Worm (Caenorhabditis elegans) whole organism, L4/young adult: Measurements from ENCODE around the gene srw-107.

Experiments used
- W03F9.2 ChIP-seq: fragments of 150-350 bp; optimal IDR thresholded peaks from 2 replicates; lab custom pipeline; 2014; ENCODE audit warnings: missing biosample characterization, missing genetic modification characterization
- dao-5 ChIP-seq: sonication (generic microtip); optimal IDR thresholded peaks from 2 replicates; lab custom pipeline; 2016; ENCODE audit warnings: missing genotype, missing genetic modification characterization, moderate library complexity, missing compliant biosample characterization
- him-1 ChIP-seq: sonication (generic microtip); optimal IDR thresholded peaks from 2 replicates; lab custom pipeline; 2016; ENCODE audit warnings: missing genotype, missing genetic modification reagents, missing genetic modification characterization, missing compliant biosample characterization

srw-107 gene

ce11 chrV:527602-528001 is 6.2 kb upstream of the srw-107 start, which contains the start of gene srw-108:
Gene srw-108, plus strand, starts transcription at chrV:527902.
- TF ChIP-seq him-1 = no peak
- TF ChIP-seq W03F9.2 (tag; lab: Kevin White, UChicago) = no peak
- TF ChIP-seq dao-5 (tag; lab: Kevin White, UChicago) = no peak

ce11 chrV:525040-525439 is 3.6 kb upstream of the srw-107 start, which contains the start of gene R11G11.16:
Gene R11G11.16, minus strand, starts transcription at chrV:525140.
- no peak for TF ChIP-seq him-1
- TF ChIP-seq W03F9.2 (tag; lab: Kevin White, UChicago) = no peak
- TF ChIP-seq dao-5 (tag; lab: Kevin White, UChicago) = no peak

- TF ChIP-seq him-1 = no peak
- TF ChIP-seq W03F9.2 (tag; lab: Kevin White, UChicago) = no peak
- no peak for TF ChIP-seq dao-5 (tag; lab: Kevin White, UChicago)
Measured at ce11 chrV:524058-524457, 2.6 kb upstream of the srw-107 start, which contains the start of gene lipl-3. Gene lipl-3, minus strand, starts transcription at chrV:524218.

DNA sequence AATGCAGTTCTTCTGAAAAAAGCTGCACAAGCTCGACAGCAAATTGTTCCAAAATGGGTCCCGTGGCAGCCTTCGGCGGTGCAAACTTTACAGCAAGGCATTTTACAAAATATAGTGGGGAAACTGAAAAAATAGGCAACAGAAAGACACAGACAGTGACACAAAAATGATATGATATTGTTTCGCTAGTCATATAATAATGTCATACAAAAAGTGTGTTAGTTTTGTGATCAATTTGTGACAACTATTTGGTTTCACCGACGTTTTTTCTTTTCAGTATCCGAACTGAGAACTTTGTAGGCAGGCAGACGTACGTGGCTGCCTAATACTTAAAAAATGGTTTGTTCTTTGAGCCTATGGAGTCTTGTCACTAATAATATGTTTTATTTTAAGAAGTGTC is 2.0 kb downstream of the srw-107 start, which contains the start of gene nhr-210:
Gene nhr-210, minus strand, starts transcription at position 101 of the 400 bp plus-strand sequence.
- TF ChIP-seq him-1 (no peak), W03F9.2 (tag; lab: Kevin White, UChicago) (no peak), dao-5 (tag; lab: Kevin White, UChicago) (no peak)

- TF ChIP-seq W03F9.2 (tag; lab: Kevin White, UChicago) (no peak), dao-5 (tag; lab: Kevin White, UChicago) (no peak), him-1 (no peak)
Measured at ce11 chrV:512420-512819, 9.0 kb downstream of the srw-107 start, which contains the start of gene srh-37. Gene srh-37, minus strand, starts transcription at chrV:512520.

DNA sequence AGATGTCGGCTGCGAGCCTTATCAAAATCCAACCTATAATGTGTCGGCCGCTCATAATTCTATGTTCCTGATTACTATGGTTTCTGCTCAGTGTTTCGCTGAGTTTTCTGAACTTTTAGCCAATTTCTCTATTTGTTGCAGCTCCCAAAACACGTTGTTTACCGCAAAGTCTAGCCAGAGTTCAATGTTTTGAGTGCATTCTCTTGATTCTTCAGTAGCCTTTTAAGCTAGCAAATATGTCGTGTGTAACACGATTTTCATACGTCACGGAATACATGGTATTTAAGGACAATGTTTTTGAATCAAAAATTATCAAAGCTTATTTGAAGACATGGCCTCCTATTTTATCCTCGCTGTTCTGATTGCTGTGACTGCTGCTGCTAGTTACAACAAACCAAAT is 16.2 kb downstream of the srw-107 start, which contains the start of gene srlf-19:
Gene srlf-19, plus strand, starts transcription at position 301 of the 400 bp plus-strand sequence.
- TF ChIP-seq him-1 (no peak), W03F9.2 (tag; lab: Kevin White, UChicago) (no peak), dao-5 (tag; lab: Kevin White, UChicago) (no peak)

DNA sequence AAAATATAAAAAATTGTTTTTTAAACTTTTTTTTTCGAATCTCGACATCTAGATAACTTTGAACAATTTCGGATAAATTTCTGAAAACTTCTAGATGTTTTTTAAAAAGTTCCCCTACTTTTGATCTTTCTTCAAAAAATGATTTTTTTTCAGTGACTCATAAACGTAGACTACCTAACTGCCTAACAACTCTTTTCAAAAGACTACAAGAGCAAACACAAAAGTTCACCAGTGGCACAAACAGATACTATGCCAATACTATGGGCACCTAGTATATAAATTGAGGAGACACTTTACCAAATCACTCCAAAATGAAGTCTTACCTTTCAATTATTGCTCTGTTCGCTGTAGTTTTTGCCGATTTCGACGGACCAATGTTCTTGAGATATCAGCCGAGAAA is 17.7 kb downstream of the srw-107 start, which contains the start of gene srlf-35:
Gene srlf-35, plus strand, starts transcription at position 301 of the 400 bp plus-strand sequence.
- TF ChIP-seq dao-5 (tag; lab: Kevin White, UChicago) = no peak
- no peak for TF ChIP-seq him-1
- TF ChIP-seq W03F9.2 (tag; lab: Kevin White, UChicago) = no peak

ce11 chrV:502803-503273 is 18.6 kb downstream of the srw-107 start, which contains the start of gene T01G6.10:
Gene T01G6.10, minus strand, starts transcription at chrV:503223.
- TF ChIP-seq him-1 (no peak), W03F9.2 (tag; lab: Kevin White, UChicago) (no peak), dao-5 (tag; lab: Kevin White, UChicago) (no peak)

- TF ChIP-seq him-1 (no peak), W03F9.2 (tag; lab: Kevin White, UChicago) (no peak), dao-5 (tag; lab: Kevin White, UChicago) (no peak)
Measured at ce11 chrV:501230-501629, 20.2 kb downstream of the srw-107 start, which contains the start of gene str-256. Gene str-256, minus strand, starts transcription at chrV:501330.

DNA sequence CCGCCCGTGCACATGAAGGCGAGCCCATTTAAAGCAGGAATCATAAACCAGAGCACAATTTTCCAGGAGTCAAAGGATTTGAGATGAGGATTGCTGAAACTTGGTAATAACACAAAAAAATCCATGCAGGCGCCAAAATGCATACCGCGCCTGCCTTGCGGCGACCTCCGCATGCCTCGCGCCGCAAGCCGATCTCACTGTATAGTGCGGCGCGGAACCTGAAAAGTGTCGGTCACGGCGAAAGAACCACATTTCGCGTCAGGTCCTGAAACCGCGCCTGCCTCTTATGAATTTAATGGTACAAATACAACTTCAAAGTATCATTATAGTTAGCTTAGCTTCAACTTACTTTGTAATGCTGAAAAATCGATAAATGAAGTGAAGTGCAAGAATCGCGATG is 20.9 kb downstream of the srw-107 start:
- TF ChIP-seq W03F9.2 (tag; lab: Kevin White, UChicago) (no peak), dao-5 (tag; lab: Kevin White, UChicago) (no peak), him-1 (no peak)

- TF ChIP-seq him-1 = no peak
- TF ChIP-seq dao-5 (tag; lab: Kevin White, UChicago) = no peak
Measured at ce11 chrV:497399-497798, 24.0 kb downstream of the srw-107 start, which contains the start of gene T01G6.1. Gene T01G6.1, plus strand, starts transcription at chrV:497699.

ce11 chrV:494284-494683 is 27.1 kb downstream of the srw-107 start, which contains the start of gene nhr-131:
Gene nhr-131, plus strand, starts transcription at chrV:494370.
- TF ChIP-seq dao-5 (tag; lab: Kevin White, UChicago) (no peak), W03F9.2 (tag; lab: Kevin White, UChicago) (no peak), him-1 (no peak)

ce11 chrV:491432-491831 is 30.0 kb downstream of the srw-107 start, which contains the start of gene str-196:
Gene str-196, plus strand, starts transcription at chrV:491732.
- TF ChIP-seq dao-5 (tag; lab: Kevin White, UChicago) (no peak), W03F9.2 (tag; lab: Kevin White, UChicago) (no peak), him-1 (no peak)

ce11 chrV:489320-489719 is 32.1 kb downstream of the srw-107 start, which contains the start of gene nhr-106:
Gene nhr-106, plus strand, starts transcription at chrV:489620.
- no peak for TF ChIP-seq W03F9.2 (tag; lab: Kevin White, UChicago)
- TF ChIP-seq him-1 = no peak
- TF ChIP-seq dao-5 (tag; lab: Kevin White, UChicago) = no peak
